Fruit fly (Drosophila melanogaster) whole organism, adult: ENCODE data around the gene CG34393.
A peak's percentile ranks its signal among the peaks of the same experiment; 100 is the strongest.

Source experiments
- CG11617 ChIP-seq: fragments of 200-800 bp; sonication (Bioruptor generic); optimal IDR thresholded peaks from 2 replicates; lab custom pipeline; 2017; ENCODE audit warnings: mild to moderate bottlenecking, missing biosample characterization, missing genetic modification reagents, missing genetic modification characterization
- CG12768 ChIP-seq: fragments of 200-800 bp; sonication (Bioruptor generic); optimal IDR thresholded peaks from 2 replicates; lab custom pipeline; 2017; ENCODE audit warnings: missing biosample characterization, missing genetic modification characterization, mild to moderate bottlenecking, moderate library complexity, missing genetic modification reagents
- CG14711 ChIP-seq: fragments of 200-800 bp; sonication (Bioruptor generic); optimal IDR thresholded peaks from 2 replicates; lab custom pipeline; 2018; ENCODE audit warnings: missing biosample characterization, mild to moderate bottlenecking, missing genetic modification characterization, moderate library complexity
- CG1620 ChIP-seq: fragments of 200-800 bp; sonication (Bioruptor generic); optimal IDR thresholded peaks from 2 replicates; lab custom pipeline; 2016; ENCODE audit warnings: missing biosample characterization, missing genetic modification characterization
- CG33017 ChIP-seq: fragments of 200-800 bp; sonication (Bioruptor generic); optimal IDR thresholded peaks from 2 replicates; lab custom pipeline; 2018; ENCODE audit warnings: missing biosample characterization, mild to moderate bottlenecking, missing genetic modification characterization, moderate library complexity
- CG5204 ChIP-seq: fragments of 200-800 bp; sonication (Bioruptor generic); optimal IDR thresholded peaks from 2 replicates; lab custom pipeline; 2016; ENCODE audit warnings: missing biosample characterization, missing genetic modification characterization
- CG7045 ChIP-seq: fragments of 200-800 bp; sonication (Bioruptor generic); optimal IDR thresholded peaks from 2 replicates; lab custom pipeline; 2017; ENCODE audit warnings: missing biosample characterization, mild to moderate bottlenecking, missing genetic modification characterization
- CG7101 ChIP-seq: fragments of 200-800 bp; sonication (Bioruptor generic); optimal IDR thresholded peaks from 2 replicates; lab custom pipeline; 2018; ENCODE audit warnings: missing biosample characterization, mild to moderate bottlenecking, missing genetic modification characterization, moderate library complexity
- Clk ChIP-seq: fragments of 200-800 bp; sonication (Bioruptor generic); optimal IDR thresholded peaks from 2 replicates; lab custom pipeline; 2017; ENCODE audit warnings: missing biosample characterization, missing genetic modification characterization
- Crg-1 ChIP-seq: fragments of 200-800 bp; sonication (Bioruptor generic); optimal IDR thresholded peaks from 2 replicates; lab custom pipeline; 2016; ENCODE audit warnings: missing biosample characterization, missing genetic modification characterization
- Hr96 ChIP-seq: fragments of 200-800 bp; sonication (Bioruptor generic); optimal IDR thresholded peaks from 2 replicates; lab custom pipeline; 2016; ENCODE audit warnings: missing biosample characterization, missing genetic modification characterization
- Mnt ChIP-seq: fragments of 200-800 bp; sonication (Bioruptor generic); optimal IDR thresholded peaks from 2 replicates; lab custom pipeline; 2016; ENCODE audit warnings: missing biosample characterization, mild to moderate bottlenecking, missing genetic modification characterization
- bab1 ChIP-seq: fragments of 200-800 bp; sonication (Bioruptor generic); optimal IDR thresholded peaks from 3 replicates; lab custom pipeline; 2019; ENCODE audit warnings: missing biosample characterization, mild to moderate bottlenecking, missing genetic modification characterization, moderate library complexity
- cic ChIP-seq: fragments of 200-800 bp; sonication (Bioruptor generic); optimal IDR thresholded peaks from 2 replicates; lab custom pipeline; 2017; ENCODE audit warnings: missing biosample characterization, mild to moderate bottlenecking, missing genetic modification characterization, moderate library complexity
- cnc ChIP-seq, 2 experiments: fragments of >200 bp; optimal IDR thresholded peaks; 2 replicates each; lab custom pipeline; 2017
- kay ChIP-seq: fragments of 200-800 bp; sonication (Bioruptor generic); peaks from one replicate; lab custom pipeline; 2016; ENCODE audit warnings: missing biosample characterization, missing genetic modification characterization, borderline replicate concordance
- ovo ChIP-seq: fragments of 200-800 bp; sonication (Bioruptor generic); optimal IDR thresholded peaks from 2 replicates; lab custom pipeline; 2016; ENCODE audit warnings: missing biosample characterization, missing genetic modification characterization
- pad ChIP-seq: fragments of 200-800 bp; sonication (Bioruptor generic); optimal IDR thresholded peaks from 3 replicates; lab custom pipeline; 2017; ENCODE audit warnings: missing biosample characterization, missing genetic modification characterization, mild to moderate bottlenecking, moderate library complexity, missing genetic modification reagents
- tj ChIP-seq: fragments of 200-800 bp; sonication (Bioruptor generic); optimal IDR thresholded peaks from 3 replicates; lab custom pipeline; 2017; ENCODE audit warnings: missing biosample characterization, mild to moderate bottlenecking, missing genetic modification characterization, moderate library complexity
- toe ChIP-seq: fragments of 200-800 bp; sonication (Bioruptor generic); optimal IDR thresholded peaks from 2 replicates; lab custom pipeline; 2016; ENCODE audit warnings: missing biosample characterization, missing genetic modification characterization

CG34393 gene

dm6 chr2L:3145897-3146296 is 54.4 kb downstream of the CG34393 start:
- no peak for TF ChIP-seq CG1620
- TF ChIP-seq kay (GFP tag; lab: Kevin White, UChicago): peak; percentile 83
- TF ChIP-seq Mnt (GFP tag; lab: Kevin White, UChicago): no peak
- TF ChIP-seq CG12768 (GFP tag; lab: Kevin White, UChicago): no peak

- TF ChIP-seq bab1 (peak; percentile 14), CG5204 (no peak)
These were observed 54.8 kb downstream of the CG34393 start, which contains the start of gene ND-B14.5B for dm6 chr2L:3145470-3145869. TSS of gene ND-B14.5B (minus strand) at chr2L:3145848.

dm6 chr2L:3144709-3145108 is 55.6 kb downstream of the CG34393 start, which contains the start of gene toc:
TSS of gene toc (minus strand) at chr2L:3144786.
- TF ChIP-seq kay (GFP tag; lab: Kevin White, UChicago) (no peak), CG33017 (tag; lab: Kevin White, UChicago) (no peak), pad (GFP tag; lab: Kevin White, UChicago) (no peak), bab1 (peak; percentile 39), CG11617 (GFP tag; lab: Kevin White, UChicago) (no peak), toe (GFP tag; lab: Kevin White, UChicago) (no peak), cic (peak; percentile 20), Mnt (GFP tag; lab: Kevin White, UChicago) (no peak), CG5204 (no peak)

dm6 chr2L:3143908-3144307 is 56.4 kb downstream of the CG34393 start:
- TF ChIP-seq pad (GFP tag; lab: Kevin White, UChicago): peak; percentile 60
- TF ChIP-seq kay (GFP tag; lab: Kevin White, UChicago): no peak

- no peak for TF ChIP-seq CG14711 (tag; lab: Kevin White, UChicago)
- TF ChIP-seq kay (GFP tag; lab: Kevin White, UChicago): no peak
- no peak for TF ChIP-seq ovo (GFP tag; lab: Kevin White, UChicago)
- TF ChIP-seq toe (GFP tag; lab: Kevin White, UChicago): no peak
- TF ChIP-seq cic: no peak
- no peak for TF ChIP-seq Crg-1 (GFP tag; lab: Kevin White, UChicago)
- no peak for TF ChIP-seq Clk
- no peak for TF ChIP-seq tj (GFP tag; lab: Kevin White, UChicago)
- no peak for TF ChIP-seq bab1
- no peak for TF ChIP-seq CG33017 (tag; lab: Kevin White, UChicago)
- no peak for TF ChIP-seq CG5204
- TF ChIP-seq Mnt (GFP tag; lab: Kevin White, UChicago): no peak
- no peak for TF ChIP-seq CG1620
- TF ChIP-seq Hr96: no peak
- TF ChIP-seq pad (GFP tag; lab: Kevin White, UChicago): no peak
- TF ChIP-seq CG7101 (tag; lab: Kevin White, UChicago): no peak
- TF ChIP-seq CG12768 (GFP tag; lab: Kevin White, UChicago): no peak
- no peak for TF ChIP-seq CG7045 (GFP tag; lab: Kevin White, UChicago)
- TF ChIP-seq cnc (optimal IDR thresholded peaks at IDR 0.05; lab: Kevin White, UChicago): no peak
- TF ChIP-seq CG11617 (GFP tag; lab: Kevin White, UChicago): no peak
These were observed 68.7 kb downstream of the CG34393 start for dm6 chr2L:3131641-3132040.

- TF ChIP-seq Hr96 (no peak), ovo (GFP tag; lab: Kevin White, UChicago) (no peak), cic (no peak), CG5204 (no peak), CG14711 (tag; lab: Kevin White, UChicago) (no peak), pad (GFP tag; lab: Kevin White, UChicago) (no peak), toe (GFP tag; lab: Kevin White, UChicago) (no peak), CG12768 (GFP tag; lab: Kevin White, UChicago) (no peak), bab1 (no peak), tj (GFP tag; lab: Kevin White, UChicago) (no peak), CG1620 (no peak), Clk (no peak), CG7101 (tag; lab: Kevin White, UChicago) (no peak), Mnt (GFP tag; lab: Kevin White, UChicago) (no peak)
These were observed 69.9 kb downstream of the CG34393 start for dm6 chr2L:3130417-3130816.

- TF ChIP-seq CG33017 (tag; lab: Kevin White, UChicago) (no peak), CG5204 (no peak), toe (GFP tag; lab: Kevin White, UChicago) (no peak), ovo (GFP tag; lab: Kevin White, UChicago) (no peak), CG7045 (GFP tag; lab: Kevin White, UChicago) (no peak), cnc (optimal IDR thresholded peaks at IDR 0.05; lab: Kevin White, UChicago) (no peak), Crg-1 (GFP tag; lab: Kevin White, UChicago) (no peak), kay (GFP tag; lab: Kevin White, UChicago) (no peak), pad (GFP tag; lab: Kevin White, UChicago) (no peak), Clk (no peak), cic (no peak), Hr96 (no peak), tj (GFP tag; lab: Kevin White, UChicago) (no peak), Mnt (GFP tag; lab: Kevin White, UChicago) (no peak), CG12768 (GFP tag; lab: Kevin White, UChicago) (no peak), CG1620 (no peak), CG14711 (tag; lab: Kevin White, UChicago) (no peak)
These were observed 72.0 kb downstream of the CG34393 start, which contains the start of gene CG15403 for dm6 chr2L:3128335-3128734. TSS of gene CG15403 (plus strand) at chr2L:3128635.
